Worm (Caenorhabditis elegans) whole organism, L4 larva: ENCODE results near the gene cpg-19.

ENCODE experiments used
- D1046.2 ChIP-seq: fragments of 200-800 bp; sonication (Bioruptor generic); IDR thresholded peaks from 2 replicates; pipeline ENCODE4 v1.3.6; 2022; ENCODE audit warnings: missing genetic modification characterization, missing compliant biosample characterization
- F37D6.2 ChIP-seq: sonication (generic microtip); optimal IDR thresholded peaks from 2 replicates; lab custom pipeline; 2016; ENCODE audit warnings: mild to moderate bottlenecking, missing genetic modification characterization, missing compliant biosample characterization
- F44E2.7 ChIP-seq: fragments of 200-800 bp; sonication (Bioruptor generic); IDR thresholded peaks from 2 replicates; pipeline ENCODE4 v2.1.2; 2022; ENCODE audit warnings: missing genetic modification characterization, missing compliant biosample characterization
- F49E8.2 ChIP-seq: sonication (generic microtip); optimal IDR thresholded peaks from 2 replicates; lab custom pipeline; 2016; ENCODE audit warnings: missing compliant biosample characterization, mild to moderate bottlenecking, missing genetic modification characterization, borderline replicate concordance
- R02D3.7 ChIP-seq: fragments of 150-350 bp; sonication (generic microtip); optimal IDR thresholded peaks from 3 replicates; lab custom pipeline; 2014; ENCODE audit warnings: missing biosample characterization, missing genetic modification characterization
- T20F7.1 ChIP-seq: fragments of 200-800 bp; sonication (Bioruptor generic); optimal IDR thresholded peaks from 2 replicates; lab custom pipeline; 2018; ENCODE audit warnings: mild to moderate bottlenecking, missing genetic modification characterization, missing compliant biosample characterization
- Y105C5A.15 ChIP-seq: fragments of 200-800 bp; sonication (Bioruptor generic); IDR thresholded peaks from 2 replicates; pipeline ENCODE4 v1.3.6; 2022; ENCODE audit warnings: missing genetic modification characterization, missing compliant biosample characterization
- Y5F2A.4 ChIP-seq: fragments of 200-800 bp; sonication (Bioruptor generic); optimal IDR thresholded peaks from 2 replicates; lab custom pipeline; 2018; ENCODE audit warnings: mild to moderate bottlenecking, missing genetic modification characterization, missing compliant biosample characterization
- aha-1 ChIP-seq: fragments of 150-350 bp; peaks from one replicate; lab custom pipeline; 2014; ENCODE audit warnings: missing biosample characterization, missing genetic modification characterization
- arid-1 ChIP-seq: fragments of 200-800 bp; sonication (Bioruptor generic); conservative IDR thresholded peaks from 2 replicates; pipeline ENCODE4 v1.3.6; 2022; ENCODE audit warnings: missing genetic modification reagents, missing genetic modification characterization, missing compliant biosample characterization
- attf-4 ChIP-seq: sonication (generic microtip); optimal IDR thresholded peaks from 3 replicates; lab custom pipeline; 2017; ENCODE audit warnings: missing biosample characterization, missing genetic modification characterization
- ceh-20 ChIP-seq: fragments of 200-800 bp; sonication (Bioruptor generic); IDR thresholded peaks from 2 replicates; pipeline ENCODE4 v1.3.6; 2022; ENCODE audit warnings: missing genetic modification reagents, missing genetic modification characterization, missing compliant biosample characterization
- ces-1 ChIP-seq: fragments of 150-350 bp; sonication (generic microtip); optimal IDR thresholded peaks from 4 replicates; lab custom pipeline; 2014; ENCODE audit warnings: missing biosample characterization, missing genetic modification reagents, missing genetic modification characterization
- daf-12 ChIP-seq: fragments of 150-350 bp; optimal IDR thresholded peaks from 2 replicates; lab custom pipeline; 2014; ENCODE audit warnings: missing biosample characterization, missing genetic modification reagents, missing genetic modification characterization
- daf-19 ChIP-seq: fragments of 200-800 bp; sonication (Bioruptor generic); conservative IDR thresholded peaks from 2 replicates; pipeline ENCODE4 v1.3.6; 2022; ENCODE audit warnings: missing genetic modification characterization, missing compliant biosample characterization
- dpl-1 ChIP-seq: fragments of 150-350 bp; optimal IDR thresholded peaks from 2 replicates; lab custom pipeline; 2014; ENCODE audit warnings: missing biosample characterization, missing genetic modification reagents, missing genetic modification characterization
- duxl-1 ChIP-seq: sonication (generic microtip); optimal IDR thresholded peaks from 2 replicates; lab custom pipeline; 2016; ENCODE audit warnings: mild to moderate bottlenecking, missing genetic modification characterization, moderate library complexity, missing compliant biosample characterization; ENCODE audit not compliant: poor library complexity
- egl-27 ChIP-seq: sonication (generic microtip); optimal IDR thresholded peaks from 3 replicates; lab custom pipeline; 2017; ENCODE audit warnings: missing biosample characterization, missing genetic modification reagents, missing genetic modification characterization
- egl-43 ChIP-seq: fragments of 200-800 bp; sonication (Bioruptor generic); IDR thresholded peaks from 2 replicates; pipeline ENCODE4 v1.3.6; 2022; ENCODE audit warnings: missing genetic modification reagents, missing genetic modification characterization, missing compliant biosample characterization
- fos-1 ChIP-seq: fragments of 150-350 bp; optimal IDR thresholded peaks from 2 replicates; lab custom pipeline; 2014; ENCODE audit warnings: missing biosample characterization, missing genetic modification characterization
- gei-8 ChIP-seq: fragments of 200-800 bp; sonication (Bioruptor generic); optimal IDR thresholded peaks from 2 replicates; lab custom pipeline; 2018; ENCODE audit warnings: mild to moderate bottlenecking, missing genetic modification characterization, missing compliant biosample characterization
- hlh-11 ChIP-seq: fragments of 200-800 bp; sonication (Bioruptor generic); optimal IDR thresholded peaks from 2 replicates; lab custom pipeline; 2018; ENCODE audit warnings: mild to moderate bottlenecking, missing genetic modification characterization, missing compliant biosample characterization
- hlh-30 ChIP-seq: sonication (generic microtip); optimal IDR thresholded peaks from 2 replicates; lab custom pipeline; 2017; ENCODE audit warnings: antibody characterized with exemption, mild to moderate bottlenecking, missing genetic modification characterization, missing compliant biosample characterization; ENCODE audit not compliant: insufficient read depth
- lin-13 ChIP-seq: fragments of 150-350 bp; optimal IDR thresholded peaks from 2 replicates; lab custom pipeline; 2014; ENCODE audit warnings: missing biosample characterization, missing genetic modification reagents, missing genetic modification characterization
- lin-15B ChIP-seq: fragments of 150-350 bp; sonication (generic microtip); optimal IDR thresholded peaks from 3 replicates; lab custom pipeline; 2014; ENCODE audit warnings: missing biosample characterization, missing genetic modification characterization
- lin-38 ChIP-seq: fragments of 200-800 bp; sonication (Bioruptor generic); IDR thresholded peaks from 2 replicates; pipeline ENCODE4 v1.3.6; 2022; ENCODE audit warnings: missing genetic modification reagents, missing genetic modification characterization, missing compliant biosample characterization
- lin-39 ChIP-seq: fragments of 150-350 bp; optimal IDR thresholded peaks from 2 replicates; lab custom pipeline; 2014; ENCODE audit warnings: missing biosample characterization, missing genetic modification reagents, missing genetic modification characterization
- lir-3 ChIP-seq: sonication (generic microtip); optimal IDR thresholded peaks from 2 replicates; lab custom pipeline; 2016; ENCODE audit warnings: mild to moderate bottlenecking, missing genetic modification characterization, missing compliant biosample characterization
- lsy-2 ChIP-seq, 2 experiments: fragments of 150-350 bp in 1 of 2; sonication (generic microtip) in 1 of 2; optimal IDR thresholded peaks; 2 replicates each; lab custom pipeline; 2014 to 2017; ENCODE audit warnings: missing biosample characterization in 2 of 2, missing genetic modification characterization in 2 of 2
- mdt-29 ChIP-seq: fragments of 200-800 bp; sonication (Bioruptor generic); IDR thresholded peaks from 2 replicates; pipeline ENCODE4 v1.3.6; 2022; ENCODE audit warnings: missing genetic modification reagents, missing genetic modification characterization, missing compliant biosample characterization
- mxl-2 ChIP-seq: fragments of 200-800 bp; sonication (Bioruptor generic); conservative IDR thresholded peaks from 2 replicates; pipeline ENCODE4 v1.3.6; 2022; ENCODE audit warnings: missing genetic modification reagents, missing genetic modification characterization, missing compliant biosample characterization
- mxl-3 ChIP-seq: fragments of 200-800 bp; sonication (Bioruptor generic); optimal IDR thresholded peaks from 2 replicates; lab custom pipeline; 2018; ENCODE audit warnings: mild to moderate bottlenecking, missing genetic modification characterization, missing compliant biosample characterization
- nhr-10 ChIP-seq: fragments of 150-350 bp; optimal IDR thresholded peaks from 2 replicates; lab custom pipeline; 2014; ENCODE audit warnings: missing biosample characterization, missing genetic modification characterization
- nhr-102 ChIP-seq: sonication (generic microtip); optimal IDR thresholded peaks from 2 replicates; lab custom pipeline; 2016; ENCODE audit warnings: mild to moderate bottlenecking, missing genetic modification characterization, moderate library complexity, missing compliant biosample characterization
- nhr-111 ChIP-seq: fragments of 200-800 bp; sonication (Bioruptor generic); optimal IDR thresholded peaks from 2 replicates; lab custom pipeline; 2018; ENCODE audit warnings: mild to moderate bottlenecking, missing genetic modification characterization, missing compliant biosample characterization
- nhr-237 ChIP-seq: sonication (generic microtip); optimal IDR thresholded peaks from 2 replicates; lab custom pipeline; 2017; ENCODE audit warnings: missing biosample characterization, missing genetic modification characterization
- nhr-25 ChIP-seq: sonication (generic microtip); optimal IDR thresholded peaks from 2 replicates; lab custom pipeline; 2017; ENCODE audit warnings: missing genetic modification characterization, mild to moderate bottlenecking, missing compliant biosample characterization, antibody characterized with exemption, moderate library complexity, borderline replicate concordance; ENCODE audit not compliant: insufficient read depth
- nhr-41 ChIP-seq: fragments of 200-800 bp; sonication (Bioruptor generic); IDR thresholded peaks from 2 replicates; pipeline ENCODE4 v1.3.6; 2022; ENCODE audit warnings: missing genetic modification reagents, missing genetic modification characterization, missing compliant biosample characterization
- nhr-48 ChIP-seq: sonication (generic microtip); optimal IDR thresholded peaks from 2 replicates; lab custom pipeline; 2016; ENCODE audit warnings: mild to moderate bottlenecking, missing genetic modification characterization, missing compliant biosample characterization
- pha-4 ChIP-seq, 2 experiments: fragments of 150-350 bp in 1 of 2; fragments of 200-800 bp in 1 of 2; sonication (Bioruptor generic) in 1 of 2; IDR thresholded peaks in 1 of 2; optimal IDR thresholded peaks in 1 of 2; 2 replicates each; pipeline versions ENCODE4 v1.3.6 to Lab custom; 2014 to 2022; ENCODE audit warnings: missing genetic modification characterization in 2 of 2, missing genetic modification reagents in 2 of 2, missing biosample characterization in 1 of 2, missing compliant biosample characterization in 1 of 2
- php-3 ChIP-seq: fragments of 200-800 bp; sonication (Bioruptor generic); IDR thresholded peaks from 2 replicates; pipeline ENCODE4 v1.3.6; 2022; ENCODE audit warnings: missing genetic modification reagents, missing genetic modification characterization, missing compliant biosample characterization
- saeg-2 ChIP-seq: fragments of 200-800 bp; sonication (Bioruptor generic); IDR thresholded peaks from 2 replicates; pipeline ENCODE4 v1.3.6; 2022; ENCODE audit warnings: missing genetic modification reagents, missing genetic modification characterization, missing compliant biosample characterization
- set-16 ChIP-seq: fragments of 200-800 bp; sonication (Bioruptor generic); IDR thresholded peaks from 2 replicates; pipeline ENCODE4 v1.3.6; 2022; ENCODE audit warnings: missing genetic modification reagents, missing genetic modification characterization, missing compliant biosample characterization
- snpc-4 ChIP-seq: fragments of 150-350 bp; optimal IDR thresholded peaks from 2 replicates; lab custom pipeline; 2014; ENCODE audit warnings: missing biosample characterization, missing genetic modification characterization
- zag-1 ChIP-seq: fragments of 150-350 bp; optimal IDR thresholded peaks from 2 replicates; lab custom pipeline; 2014; ENCODE audit warnings: missing biosample characterization, missing genetic modification characterization
- ztf-11 ChIP-seq: fragments of 150-350 bp; optimal IDR thresholded peaks from 2 replicates; lab custom pipeline; 2014; ENCODE audit warnings: missing biosample characterization, missing genetic modification characterization
- ztf-7 ChIP-seq: fragments of 150-350 bp; optimal IDR thresholded peaks from 2 replicates; lab custom pipeline; 2014; ENCODE audit warnings: missing biosample characterization, missing genetic modification characterization

Gene cpg-19

DNA sequence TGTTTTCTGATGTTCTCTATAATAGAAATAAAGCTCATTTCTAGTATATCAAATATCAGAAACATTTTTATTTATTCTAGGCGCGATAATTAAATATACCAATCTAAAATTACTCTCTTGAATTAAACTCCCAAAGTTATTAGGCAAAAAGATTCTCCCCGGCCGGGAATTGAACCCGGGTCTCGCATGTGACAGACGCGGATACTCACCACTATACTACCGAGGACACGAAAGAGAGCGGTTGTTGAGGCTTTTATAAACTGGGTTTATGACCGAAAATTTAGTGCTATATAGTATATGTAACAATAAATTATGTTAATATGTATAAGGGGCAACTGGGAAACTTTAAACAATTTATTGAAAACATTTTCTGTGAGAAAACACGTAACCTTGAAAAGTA lies 17.0 kb upstream of the cpg-19 start (continued):
- TF ChIP-seq lin-38 (GFP tag; lab: Robert Waterston, UW) (no peak; the same call in 1 of the 2 replicates), hlh-30 (tag; lab: Kevin White, UChicago) (peak; percentile 92), snpc-4 (tag; lab: Kevin White, UChicago) (no peak), F44E2.7 (GFP tag; lab: Robert Waterston, UW) (0 out of 2 replicates have a peak, but pooled peaks have one; percentile 57), lin-15B (tag; lab: Kevin White, UChicago) (no peak), arid-1 (peak; percentile 77; the same call in 1 of the 2 replicates), R02D3.7 (tag; lab: Kevin White, UChicago) (no peak), T20F7.1 (peak; percentile 69), Y5F2A.4 (GFP tag; lab: Kevin White, UChicago) (peak; percentile 24), ceh-20 (GFP tag; lab: Robert Waterston, UW) (peak; percentile 77; the same call in 1 of the 2 replicates), fos-1 (tag; lab: Kevin White, UChicago) (no peak), nhr-10 (tag; lab: Kevin White, UChicago) (no peak), php-3 (GFP tag; lab: Robert Waterston, UW) (peak; percentile 47; the same call in 1 of the 2 replicates), daf-12 (tag; lab: Kevin White, UChicago) (no peak), lir-3 (tag; lab: Kevin White, UChicago) (peak; percentile 74), daf-19 (GFP tag; lab: Robert Waterston, UW) (peak; percentile 79), nhr-102 (tag; lab: Kevin White, UChicago) (peak; percentile 69), ztf-7 (tag; lab: Kevin White, UChicago) (peak; percentile 67), ces-1 (no peak), lin-39 (tag; lab: Kevin White, UChicago) (no peak), hlh-11 (tag; lab: Kevin White, UChicago) (peak; percentile 56), aha-1 (tag; lab: Kevin White, UChicago) (no peak), nhr-48 (tag; lab: Kevin White, UChicago) (peak; percentile 54), attf-4 (tag; lab: Kevin White, UChicago) (no peak), lsy-2 (tag; optimal IDR thresholded peaks at IDR 0.05; lab: Kevin White, UChicago) (peak in 1 of 2 experiments; percentile 57), ztf-11 (tag; lab: Kevin White, UChicago) (no peak), egl-43 (GFP tag; lab: Robert Waterston, UW) (peak; percentile 78), zag-1 (tag; lab: Kevin White, UChicago) (no peak), pha-4 (GFP tag; IDR thresholded peaks at IDR 0.05; lab: Robert Waterston, UW) (peak; percentile 83), pha-4 (tag; optimal IDR thresholded peaks at IDR 0.05; lab: Kevin White, UChicago) (no peak), nhr-25 (tag; lab: Kevin White, UChicago) (no peak), duxl-1 (tag; lab: Kevin White, UChicago) (peak; percentile 88), saeg-2 (GFP tag; lab: Robert Waterston, UW) (peak; percentile 62; the same call in 1 of the 2 replicates), nhr-237 (no peak), F49E8.2 (peak; percentile 57), D1046.2 (GFP tag; lab: Robert Waterston, UW) (0 out of 2 replicates have a peak, but pooled peaks have one; percentile 64), F37D6.2 (tag; lab: Kevin White, UChicago) (peak; percentile 31)

DNA sequence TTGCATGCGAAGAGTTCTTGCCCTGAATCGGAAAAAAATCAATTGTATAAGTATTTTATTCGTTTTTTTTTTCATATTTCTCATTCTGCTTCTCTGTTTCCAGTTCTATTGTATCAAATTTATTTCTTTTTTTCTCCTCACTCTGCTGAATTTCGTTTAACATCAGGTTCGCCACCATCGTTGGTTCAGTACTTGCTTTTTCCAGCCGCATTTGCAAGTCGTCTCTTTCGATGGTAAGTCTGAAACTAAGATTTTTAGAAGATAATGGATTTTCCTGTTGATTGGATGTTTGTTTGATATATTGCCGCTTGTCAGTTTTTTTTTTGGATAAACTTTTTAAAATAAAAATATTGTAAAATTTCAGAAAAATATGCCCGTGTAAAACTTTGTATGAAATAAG lies 14.5 kb upstream of the cpg-19 start:
- TF ChIP-seq lin-39 (tag; lab: Kevin White, UChicago) (no peak), fos-1 (tag; lab: Kevin White, UChicago) (no peak), aha-1 (tag; lab: Kevin White, UChicago) (peak; percentile 51), F49E8.2 (no peak), nhr-41 (GFP tag; lab: Robert Waterston, UW) (no peak)

DNA sequence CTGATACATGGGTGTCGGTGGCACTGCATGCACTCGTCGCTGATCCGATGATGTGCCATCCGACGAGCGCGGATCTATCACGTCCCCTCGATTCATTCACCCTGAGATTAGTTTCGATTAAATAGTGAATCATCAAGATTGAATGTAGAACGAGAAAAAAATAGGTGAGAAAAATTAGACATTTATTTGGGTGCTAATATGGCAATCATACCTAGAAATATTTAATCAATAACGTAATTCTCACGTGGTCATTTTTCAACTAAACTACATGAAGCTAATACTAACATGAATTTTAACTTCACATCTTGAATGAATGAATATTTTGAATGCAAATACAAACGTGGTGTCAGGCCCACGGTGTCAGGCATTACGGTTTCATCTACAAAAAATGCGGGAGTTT lies 12.2 kb upstream of the cpg-19 start, which contains the start of gene F59C12.3:
TSS of gene F59C12.3 (minus strand) at position 101 of the 400 bp plus-strand sequence.
- TF ChIP-seq dpl-1 (no peak), mxl-3 (GFP tag; lab: Kevin White, UChicago) (no peak), Y105C5A.15 (no peak), nhr-237 (no peak), arid-1 (no peak), nhr-41 (GFP tag; lab: Robert Waterston, UW) (no peak), set-16 (GFP tag; lab: Robert Waterston, UW) (no peak), mdt-29 (GFP tag; lab: Robert Waterston, UW) (no peak), mxl-2 (GFP tag; lab: Robert Waterston, UW) (no peak), lin-15B (tag; lab: Kevin White, UChicago) (no peak), gei-8 (no peak), nhr-111 (GFP tag; lab: Kevin White, UChicago) (no peak), egl-27 (tag; lab: Kevin White, UChicago) (no peak), zag-1 (tag; lab: Kevin White, UChicago) (no peak), D1046.2 (GFP tag; lab: Robert Waterston, UW) (no peak), lin-13 (no peak)
